Worm (Caenorhabditis elegans) whole organism, young adult: Measurements from ENCODE around the gene Y55B1AR.2.

ENCODE experiments used
- cebp-2 ChIP-seq: fragments of 200-800 bp; sonication (Bioruptor generic); IDR thresholded peaks from 2 replicates; pipeline ENCODE4 v1.3.6; 2022; ENCODE audit warnings: missing genetic modification characterization, missing compliant biosample characterization
- ets-4 ChIP-seq: fragments of 200-800 bp; sonication (Bioruptor generic); optimal IDR thresholded peaks from 2 replicates; lab custom pipeline; 2018; ENCODE audit warnings: mild to moderate bottlenecking, missing genetic modification characterization, missing compliant biosample characterization
- madf-8 ChIP-seq: fragments of 200-800 bp; sonication (Bioruptor generic); conservative IDR thresholded peaks from 2 replicates; pipeline ENCODE4 v1.3.6; 2022; ENCODE audit warnings: missing genetic modification reagents, missing genetic modification characterization, missing compliant biosample characterization
- mcd-1 ChIP-seq: fragments of 200-800 bp; sonication (Bioruptor generic); IDR thresholded peaks from 2 replicates; pipeline ENCODE4 v1.3.6; 2022; ENCODE audit warnings: missing genetic modification reagents, missing genetic modification characterization, missing compliant biosample characterization
- mxl-1 ChIP-seq: sonication (generic microtip); optimal IDR thresholded peaks from 2 replicates; lab custom pipeline; 2016; ENCODE audit warnings: missing genetic modification characterization, missing compliant biosample characterization
- nhr-179 ChIP-seq: sonication (generic microtip); optimal IDR thresholded peaks from 2 replicates; lab custom pipeline; 2016; ENCODE audit warnings: mild to moderate bottlenecking, missing genetic modification characterization, missing compliant biosample characterization
- pbrm-1 ChIP-seq: fragments of 200-800 bp; sonication (Bioruptor generic); IDR thresholded peaks from 2 replicates; pipeline ENCODE4 v1.3.6; 2022; ENCODE audit warnings: missing genetic modification reagents, missing genetic modification characterization, missing compliant biosample characterization
- sea-2 ChIP-seq: fragments of 200-800 bp; sonication (Bioruptor generic); IDR thresholded peaks from 2 replicates; pipeline ENCODE4 v1.3.6; 2022; ENCODE audit warnings: missing genetic modification characterization, missing compliant biosample characterization
- snpc-4 ChIP-seq, 5 experiments: fragments of 150-350 bp in 1 of 5; sonication (generic microtip) in 4 of 5; optimal IDR thresholded peaks; 2 replicates each; lab custom pipeline; 2014 to 2018; ENCODE audit warnings: missing genetic modification characterization in 5 of 5, missing biosample characterization in 3 of 5, antibody characterized with exemption in 2 of 5, mild to moderate bottlenecking in 2 of 5, missing compliant biosample characterization in 2 of 5, missing genotype in 2 of 5, moderate library complexity in 2 of 5, missing genetic modification reagents in 1 of 5
- tbp1 ChIP-seq: fragments of 200-800 bp; sonication (Bioruptor generic); optimal IDR thresholded peaks from 2 replicates; lab custom pipeline; 2018; ENCODE audit warnings: mild to moderate bottlenecking, missing genetic modification characterization, missing compliant biosample characterization
- unc-62 ChIP-seq: fragments of 150-350 bp; optimal IDR thresholded peaks from 2 replicates; lab custom pipeline; 2014; ENCODE audit warnings: missing biosample characterization, missing genetic modification reagents, missing genetic modification characterization
- ztf-26 ChIP-seq: sonication (generic microtip); optimal IDR thresholded peaks from 2 replicates; lab custom pipeline; 2017; ENCODE audit warnings: missing genetic modification characterization, missing compliant biosample characterization
- ztf-3 ChIP-seq: fragments of 200-800 bp; sonication (Bioruptor generic); optimal IDR thresholded peaks from 2 replicates; lab custom pipeline; 2018; ENCODE audit warnings: mild to moderate bottlenecking, missing genetic modification characterization, missing compliant biosample characterization

- TF ChIP-seq madf-8 (GFP tag; lab: Robert Waterston, UW) (no peak), mcd-1 (no peak), pbrm-1 (GFP tag; lab: Robert Waterston, UW) (no peak), snpc-4 (GFP tag; optimal IDR thresholded peaks at IDR 0.05; lab: Kevin White, UChicago) (no peak), snpc-4 (tag; optimal IDR thresholded peaks at IDR 0.05; lab: Kevin White, UChicago) (no peak), ztf-26 (no peak), cebp-2 (GFP tag; lab: Robert Waterston, UW) (no peak), nhr-179 (tag; lab: Kevin White, UChicago) (no peak), ets-4 (GFP tag; lab: Kevin White, UChicago) (no peak), mxl-1 (no peak), tbp1 (no peak), unc-62 (GFP tag; lab: Kevin White, UChicago) (no peak), sea-2 (GFP tag; lab: Robert Waterston, UW) (no peak), ztf-3 (GFP tag; lab: Kevin White, UChicago) (no peak)
Observed at ce11 chrIII:598687-599086, at the start of gene Y55B1AR.2.
